Worm (Caenorhabditis elegans): ENCODE data around the gene ZC477.7.

ce11 chrIV:7133983-7134382 is 22.7 kb upstream of the ZC477.7 start, which contains the start of gene mutd-1:
- no peak for TF ChIP-seq unc-130 (GFP tag; optimal IDR thresholded peaks at IDR 0.05)
- TF ChIP-seq pha-4 (tag; optimal IDR thresholded peaks at IDR 0.05), result no peak

All from whole organism, young adult.